Worm (Caenorhabditis elegans) whole organism, mixed stage, embryonic: ENCODE data around the gene msp-19.

Experiments
- blmp-1 ChIP-seq: fragments of 150-350 bp; optimal IDR thresholded peaks from 2 replicates; lab custom pipeline; 2014; ENCODE audit warnings: missing biosample characterization, missing genetic modification characterization
- ceh-43 ChIP-seq: fragments of 200-800 bp; sonication (Bioruptor generic); optimal IDR thresholded peaks from 2 replicates; lab custom pipeline; 2018; ENCODE audit warnings: mild to moderate bottlenecking, missing genetic modification characterization, moderate library complexity, missing compliant biosample characterization
- ceh-83 ChIP-seq: fragments of 200-800 bp; sonication (Bioruptor generic); optimal IDR thresholded peaks from 2 replicates; lab custom pipeline; 2018; ENCODE audit warnings: mild to moderate bottlenecking, missing genetic modification characterization, missing compliant biosample characterization
- ces-1 ChIP-seq: fragments of 150-350 bp; optimal IDR thresholded peaks from 2 replicates; lab custom pipeline; 2014; ENCODE audit warnings: missing biosample characterization, missing genetic modification reagents, missing genetic modification characterization
- elt-1 ChIP-seq: sonication (generic microtip); optimal IDR thresholded peaks from 2 replicates; lab custom pipeline; 2017; ENCODE audit warnings: missing genetic modification characterization, mild to moderate bottlenecking, missing compliant biosample characterization, antibody characterized with exemption, moderate library complexity, borderline replicate concordance; ENCODE audit not compliant: insufficient read depth
- elt-3 ChIP-seq: fragments of 150-350 bp; optimal IDR thresholded peaks from 2 replicates; lab custom pipeline; 2014; ENCODE audit warnings: missing biosample characterization, missing genetic modification characterization
- lsy-2 ChIP-seq: fragments of 150-350 bp; optimal IDR thresholded peaks from 2 replicates; lab custom pipeline; 2014; ENCODE audit warnings: missing biosample characterization, missing genetic modification characterization
- mep-1 ChIP-seq: fragments of 150-350 bp; optimal IDR thresholded peaks from 2 replicates; lab custom pipeline; 2017; ENCODE audit warnings: missing biosample characterization, missing genetic modification reagents, missing genetic modification characterization, inconsistent platforms
- nhr-2 ChIP-seq: fragments of 150-350 bp; optimal IDR thresholded peaks from 2 replicates; lab custom pipeline; 2014; ENCODE audit warnings: missing biosample characterization, missing genetic modification characterization
- nhr-237 ChIP-seq: fragments of 150-350 bp; optimal IDR thresholded peaks from 2 replicates; lab custom pipeline; 2014; ENCODE audit warnings: missing biosample characterization, missing genetic modification characterization
- nhr-28 ChIP-seq: fragments of 150-350 bp; optimal IDR thresholded peaks from 2 replicates; lab custom pipeline; 2014; ENCODE audit warnings: missing biosample characterization, missing genetic modification characterization
- nhr-76 ChIP-seq: sonication (generic microtip); optimal IDR thresholded peaks from 2 replicates; lab custom pipeline; 2017; ENCODE audit warnings: missing biosample characterization, missing genetic modification characterization
- tbx-8 ChIP-seq: fragments of 200-800 bp; sonication (Bioruptor generic); optimal IDR thresholded peaks from 2 replicates; lab custom pipeline; 2018; ENCODE audit warnings: mild to moderate bottlenecking, missing genetic modification characterization, moderate library complexity, missing compliant biosample characterization
- unc-62 ChIP-seq: fragments of 150-350 bp; optimal IDR thresholded peaks from 2 replicates; lab custom pipeline; 2014; ENCODE audit warnings: missing biosample characterization, missing genetic modification reagents, missing genetic modification characterization

ce11 chrIV:5309742-5310141, 49.4 kb downstream of the msp-19 start, which contains the start of gene ZK354.3:
- no peak for TF ChIP-seq tbx-8 (GFP tag; lab: Kevin White, UChicago)
- TF ChIP-seq lsy-2 (tag; lab: Kevin White, UChicago) = no peak
- TF ChIP-seq unc-62 (GFP tag; lab: Kevin White, UChicago) = no peak
- TF ChIP-seq elt-1 (tag; lab: Kevin White, UChicago) = no peak
- TF ChIP-seq nhr-2 (tag; lab: Kevin White, UChicago) = no peak
- no peak for TF ChIP-seq nhr-76
- no peak for TF ChIP-seq blmp-1 (tag; lab: Kevin White, UChicago)
- no peak for TF ChIP-seq mep-1
- TF ChIP-seq ces-1 = no peak
- TF ChIP-seq nhr-28 = no peak
- TF ChIP-seq nhr-237 = no peak
- TF ChIP-seq elt-3 = no peak
- no peak for TF ChIP-seq ceh-43
- no peak for TF ChIP-seq ceh-83 (GFP tag; lab: Kevin White, UChicago)
